Fruit fly (Drosophila melanogaster): Measurements from ENCODE around the gene CG9522.
A peak's percentile ranks its signal among the peaks of the same experiment; 100 is the strongest.

Gene CG9522

dm6 chrX:14885554-14885953 is 36.9 kb upstream of the CG9522 start:
- TF ChIP-seq kay (GFP tag; ENCODE audit: borderline replicate concordance): peak; percentile 8
- no peak for TF ChIP-seq CG7101 (tag; optimal IDR thresholded peaks at IDR 0.05)
- TF ChIP-seq CG7045 (GFP tag; optimal IDR thresholded peaks at IDR 0.05): no peak
- TF ChIP-seq ovo (GFP tag; optimal IDR thresholded peaks at IDR 0.05): no peak

dm6 chrX:14883993-14884392 is 35.4 kb upstream of the CG9522 start:
- TF ChIP-seq Hr96 (GFP tag; optimal IDR thresholded peaks at IDR 0.05): no peak
- no peak for TF ChIP-seq bab1 (GFP tag; optimal IDR thresholded peaks at IDR 0.05)
- no peak for TF ChIP-seq kay (GFP tag; ENCODE audit: borderline replicate concordance)
- no peak for TF ChIP-seq cic (GFP tag; optimal IDR thresholded peaks at IDR 0.05)
- no peak for TF ChIP-seq CG33017 (tag; optimal IDR thresholded peaks at IDR 0.05)
- no peak for TF ChIP-seq Crg-1 (GFP tag; optimal IDR thresholded peaks at IDR 0.05)
- TF ChIP-seq CG7045 (GFP tag; optimal IDR thresholded peaks at IDR 0.05): no peak

- TF ChIP-seq Clk (GFP tag; optimal IDR thresholded peaks at IDR 0.05) (no peak), CG7101 (tag; optimal IDR thresholded peaks at IDR 0.05) (peak; percentile 3), bab1 (GFP tag; optimal IDR thresholded peaks at IDR 0.05) (peak; percentile 54)
Measured at dm6 chrX:14882536-14883118, 34.0 kb upstream of the CG9522 start, which contains the start of the genes CG45064 and CG45065. CG45064 (minus strand) TSS chrX:14882586. CG45065 (minus strand) TSS chrX:14882586.

dm6 chrX:14878917-14879316 is 30.3 kb upstream of the CG9522 start:
- TF ChIP-seq Clk (GFP tag; optimal IDR thresholded peaks at IDR 0.05) (no peak), cnc (optimal IDR thresholded peaks at IDR 0.05) (no peak), cic (GFP tag; optimal IDR thresholded peaks at IDR 0.05) (no peak), CG7045 (GFP tag; optimal IDR thresholded peaks at IDR 0.05) (no peak), CG14711 (tag; optimal IDR thresholded peaks at IDR 0.05) (no peak), CG7101 (tag; optimal IDR thresholded peaks at IDR 0.05) (no peak), pad (GFP tag; optimal IDR thresholded peaks at IDR 0.05) (no peak), Mnt (GFP tag; optimal IDR thresholded peaks at IDR 0.05) (no peak), ovo (GFP tag; optimal IDR thresholded peaks at IDR 0.05) (no peak), bab1 (GFP tag; optimal IDR thresholded peaks at IDR 0.05) (no peak), Hr96 (GFP tag; optimal IDR thresholded peaks at IDR 0.05) (no peak), Crg-1 (GFP tag; optimal IDR thresholded peaks at IDR 0.05) (no peak), CG5204 (GFP tag; optimal IDR thresholded peaks at IDR 0.05) (no peak), CG33017 (tag; optimal IDR thresholded peaks at IDR 0.05) (no peak)

dm6 chrX:14871028-14871427 is 22.4 kb upstream of the CG9522 start, which contains the start of gene CG9518:
CG9518 (minus strand) TSS chrX:14871181.
- no peak for TF ChIP-seq CG11617 (GFP tag; optimal IDR thresholded peaks at IDR 0.05)
- no peak for TF ChIP-seq pad (GFP tag; optimal IDR thresholded peaks at IDR 0.05)
- no peak for TF ChIP-seq tj (GFP tag; optimal IDR thresholded peaks at IDR 0.05)
- TF ChIP-seq CG5204 (GFP tag; optimal IDR thresholded peaks at IDR 0.05): no peak
- no peak for TF ChIP-seq kay (GFP tag; ENCODE audit: borderline replicate concordance)

- TF ChIP-seq Hr96 (GFP tag; optimal IDR thresholded peaks at IDR 0.05): no peak
Measured at dm6 chrX:14868414-14868813, 19.8 kb upstream of the CG9522 start.

- TF ChIP-seq CG7045 (GFP tag; optimal IDR thresholded peaks at IDR 0.05): no peak
- no peak for TF ChIP-seq CG7101 (tag; optimal IDR thresholded peaks at IDR 0.05)
- TF ChIP-seq CG5204 (GFP tag; optimal IDR thresholded peaks at IDR 0.05): no peak
- no peak for TF ChIP-seq Clk (GFP tag; optimal IDR thresholded peaks at IDR 0.05)
- TF ChIP-seq tj (GFP tag; optimal IDR thresholded peaks at IDR 0.05): no peak
- TF ChIP-seq CG1620 (GFP tag; optimal IDR thresholded peaks at IDR 0.05): no peak
- no peak for TF ChIP-seq Mnt (GFP tag; optimal IDR thresholded peaks at IDR 0.05)
- no peak for TF ChIP-seq CG14711 (tag; optimal IDR thresholded peaks at IDR 0.05)
Measured at dm6 chrX:14866911-14867310, 18.3 kb upstream of the CG9522 start.

dm6 chrX:14862494-14862893 is 13.9 kb upstream of the CG9522 start:
- TF ChIP-seq Hr96 (GFP tag; optimal IDR thresholded peaks at IDR 0.05) (no peak), cnc (optimal IDR thresholded peaks at IDR 0.05) (no peak), Clk (GFP tag; optimal IDR thresholded peaks at IDR 0.05) (no peak), ovo (GFP tag; optimal IDR thresholded peaks at IDR 0.05) (no peak), cic (GFP tag; optimal IDR thresholded peaks at IDR 0.05) (no peak), CG5204 (GFP tag; optimal IDR thresholded peaks at IDR 0.05) (no peak), CG7045 (GFP tag; optimal IDR thresholded peaks at IDR 0.05) (no peak)

dm6 chrX:14858951-14859350 is 10.3 kb upstream of the CG9522 start, which contains the start of gene CG46399:
CG46399 (plus strand) TSS chrX:14859251.
- TF ChIP-seq CG7101 (tag; optimal IDR thresholded peaks at IDR 0.05) (no peak), CG1620 (GFP tag; optimal IDR thresholded peaks at IDR 0.05) (no peak)
